Worm (Caenorhabditis elegans): ENCODE data around the gene hrde-1.

- TF ChIP-seq him-1 (tag; optimal IDR thresholded peaks at IDR 0.05) (no peak), W03F9.2 (tag; optimal IDR thresholded peaks at IDR 0.05) (no peak)
These were observed 21.0 kb upstream of the hrde-1 start, which contains the start of gene asd-1 for ce11 chrIII:4196988-4197384.

Data from whole organism, L4/young adult.